Worm (Caenorhabditis elegans) whole organism, L3 larva: ENCODE measurements around the gene F25E5.5.
"Not testable (repeated sequence)": the region's sequence is repeated elsewhere in the genome, so short reads cannot be mapped to it uniquely, and the experiment has no call there.

Experiments used
- R02D3.7 ChIP-seq: fragments of 150-350 bp; optimal IDR thresholded peaks from 2 replicates; lab custom pipeline; 2014; ENCODE audit warnings: missing biosample characterization, missing genetic modification characterization
- ZK546.5 ChIP-seq: sonication (generic microtip); optimal IDR thresholded peaks from 2 replicates; lab custom pipeline; 2017; ENCODE audit warnings: missing biosample characterization, missing genetic modification characterization
- aly-2 ChIP-seq: fragments of 150-350 bp; optimal IDR thresholded peaks from 2 replicates; lab custom pipeline; 2014; ENCODE audit warnings: missing biosample characterization, missing genetic modification characterization
- ama-1 ChIP-seq: fragments of 150-350 bp; optimal IDR thresholded peaks from 2 replicates; lab custom pipeline; 2018
- ceh-16 ChIP-seq: sonication (generic microtip); optimal IDR thresholded peaks from 2 replicates; lab custom pipeline; 2017; ENCODE audit warnings: missing biosample characterization, missing genetic modification characterization
- ceh-28 ChIP-seq: fragments of 150-350 bp; optimal IDR thresholded peaks from 2 replicates; lab custom pipeline; 2014; ENCODE audit warnings: missing biosample characterization, missing genetic modification reagents, missing genetic modification characterization
- ceh-82 ChIP-seq: fragments of 150-350 bp; optimal IDR thresholded peaks from 2 replicates; lab custom pipeline; 2014; ENCODE audit warnings: missing biosample characterization, missing genetic modification characterization
- ceh-9 ChIP-seq: sonication (generic microtip); optimal IDR thresholded peaks from 2 replicates; lab custom pipeline; 2018; ENCODE audit warnings: missing biosample characterization, missing genetic modification characterization
- daf-12 ChIP-seq: fragments of 150-350 bp; optimal IDR thresholded peaks from 2 replicates; lab custom pipeline; 2014; ENCODE audit warnings: missing biosample characterization, missing genetic modification reagents, missing genetic modification characterization
- egl-27 ChIP-seq: sonication (generic microtip); optimal IDR thresholded peaks from 4 replicates; lab custom pipeline; 2017; ENCODE audit warnings: missing biosample characterization, missing genetic modification reagents, missing genetic modification characterization
- elt-1 ChIP-seq: fragments of 150-350 bp; optimal IDR thresholded peaks from 2 replicates; lab custom pipeline; 2014; ENCODE audit warnings: missing biosample characterization, missing genetic modification characterization
- elt-2 ChIP-seq: sonication (generic microtip); optimal IDR thresholded peaks from 2 replicates; lab custom pipeline; 2016; ENCODE audit warnings: missing genetic modification reagents, mild to moderate bottlenecking, missing genetic modification characterization, missing compliant biosample characterization
- elt-3 ChIP-seq, 3 experiments: fragments of 150-350 bp in 1 of 3; sonication (generic microtip) in 2 of 3; optimal IDR thresholded peaks; 2 replicates in 2 of 3; 4 replicates in 1 of 3; lab custom pipeline; 2014 to 2017; ENCODE audit warnings: missing biosample characterization in 3 of 3, missing genetic modification characterization in 3 of 3
- eor-1 ChIP-seq, 2 experiments: fragments of 150-350 bp; optimal IDR thresholded peaks; 2 replicates each; lab custom pipeline; 2014 to 2018; ENCODE audit warnings: missing biosample characterization in 2 of 2, missing genetic modification characterization in 2 of 2
- fos-1 ChIP-seq: fragments of 150-350 bp; optimal IDR thresholded peaks from 2 replicates; lab custom pipeline; 2014; ENCODE audit warnings: missing biosample characterization, missing genetic modification characterization
- jun-1 ChIP-seq: fragments of 150-350 bp; optimal IDR thresholded peaks from 2 replicates; lab custom pipeline; 2014; ENCODE audit warnings: missing biosample characterization, missing genetic modification reagents, missing genetic modification characterization
- lin-15B ChIP-seq: fragments of 150-350 bp; optimal IDR thresholded peaks from 2 replicates; lab custom pipeline; 2014; ENCODE audit warnings: missing biosample characterization, missing genetic modification characterization
- lin-39 ChIP-seq: fragments of 150-350 bp; optimal IDR thresholded peaks from 2 replicates; lab custom pipeline; 2018; ENCODE audit warnings: missing biosample characterization, missing genetic modification reagents, missing genetic modification characterization
- lsy-12 ChIP-seq: sonication (generic microtip); optimal IDR thresholded peaks from 2 replicates; lab custom pipeline; 2016; ENCODE audit warnings: mild to moderate bottlenecking, missing genetic modification characterization, missing compliant biosample characterization
- mdl-1 ChIP-seq: fragments of 150-350 bp; optimal IDR thresholded peaks from 2 replicates; lab custom pipeline; 2014; ENCODE audit warnings: missing biosample characterization, missing genetic modification characterization
- nfya-1 ChIP-seq: sonication (generic microtip); optimal IDR thresholded peaks from 2 replicates; lab custom pipeline; 2017; ENCODE audit warnings: missing genetic modification characterization, mild to moderate bottlenecking, missing compliant biosample characterization, antibody characterized with exemption, moderate library complexity; ENCODE audit not compliant: insufficient read depth
- nhr-11 ChIP-seq: fragments of 150-350 bp; optimal IDR thresholded peaks from 2 replicates; lab custom pipeline; 2014; ENCODE audit warnings: missing biosample characterization, missing genetic modification characterization
- nhr-12 ChIP-seq: fragments of 150-350 bp; optimal IDR thresholded peaks from 2 replicates; lab custom pipeline; 2014; ENCODE audit warnings: missing biosample characterization, missing genetic modification characterization
- nhr-23 ChIP-seq: fragments of 150-350 bp; optimal IDR thresholded peaks from 2 replicates; lab custom pipeline; 2014; ENCODE audit warnings: missing biosample characterization, missing genetic modification reagents, missing genetic modification characterization
- nhr-237 ChIP-seq: fragments of 150-350 bp; optimal IDR thresholded peaks from 2 replicates; lab custom pipeline; 2014; ENCODE audit warnings: missing biosample characterization, missing genetic modification characterization
- nhr-25 ChIP-seq: sonication (generic microtip); optimal IDR thresholded peaks from 2 replicates; lab custom pipeline; 2017; ENCODE audit warnings: missing biosample characterization, missing genetic modification characterization
- nhr-43 ChIP-seq: sonication (generic microtip); optimal IDR thresholded peaks from 2 replicates; lab custom pipeline; 2016; ENCODE audit warnings: mild to moderate bottlenecking, missing genetic modification characterization, missing compliant biosample characterization; ENCODE audit not compliant: poor library complexity, severe bottlenecking
- nhr-76 ChIP-seq: fragments of 150-350 bp; sonication (generic microtip); optimal IDR thresholded peaks from 5 replicates; lab custom pipeline; 2014; ENCODE audit warnings: missing biosample characterization, missing genetic modification characterization
- nhr-77 ChIP-seq: fragments of 150-350 bp; optimal IDR thresholded peaks from 2 replicates; lab custom pipeline; 2014; ENCODE audit warnings: missing biosample characterization, missing genetic modification characterization
- pha-4 ChIP-seq: fragments of 150-350 bp; optimal IDR thresholded peaks from 2 replicates; lab custom pipeline; 2014; ENCODE audit warnings: missing biosample characterization, missing genetic modification reagents, missing genetic modification characterization
- pqm-1 ChIP-seq: fragments of 150-350 bp; optimal IDR thresholded peaks from 2 replicates; lab custom pipeline; 2017; ENCODE audit warnings: missing biosample characterization, missing genetic modification characterization, inconsistent platforms
- skn-1 ChIP-seq: fragments of 150-350 bp; optimal IDR thresholded peaks from 2 replicates; lab custom pipeline; 2014; ENCODE audit warnings: missing biosample characterization, missing genetic modification characterization
- snpc-4 ChIP-seq: fragments of 150-350 bp; optimal IDR thresholded peaks from 2 replicates; lab custom pipeline; 2014; ENCODE audit warnings: missing biosample characterization, missing genetic modification characterization
- tbx-2 ChIP-seq: sonication (generic microtip); optimal IDR thresholded peaks from 2 replicates; lab custom pipeline; 2016; ENCODE audit warnings: mild to moderate bottlenecking, missing genetic modification characterization, missing compliant biosample characterization
- unc-39 ChIP-seq: sonication (generic microtip); optimal IDR thresholded peaks from 4 replicates; lab custom pipeline; 2017; ENCODE audit warnings: missing biosample characterization, missing genetic modification characterization
- unc-62 ChIP-seq: fragments of 150-350 bp; sonication (generic microtip); optimal IDR thresholded peaks from 4 replicates; lab custom pipeline; 2014; ENCODE audit warnings: missing biosample characterization, missing genetic modification reagents, missing genetic modification characterization
- zag-1 ChIP-seq: fragments of 150-350 bp; optimal IDR thresholded peaks from 2 replicates; lab custom pipeline; 2014; ENCODE audit warnings: missing biosample characterization, missing genetic modification characterization
- ztf-11 ChIP-seq: fragments of 150-350 bp; optimal IDR thresholded peaks from 2 replicates; lab custom pipeline; 2014; ENCODE audit warnings: missing biosample characterization, missing genetic modification characterization
- ztf-4 ChIP-seq: fragments of 150-350 bp; optimal IDR thresholded peaks from 2 replicates; lab custom pipeline; 2014; ENCODE audit warnings: missing biosample characterization, missing genetic modification characterization

F25E5.5 gene

DNA sequence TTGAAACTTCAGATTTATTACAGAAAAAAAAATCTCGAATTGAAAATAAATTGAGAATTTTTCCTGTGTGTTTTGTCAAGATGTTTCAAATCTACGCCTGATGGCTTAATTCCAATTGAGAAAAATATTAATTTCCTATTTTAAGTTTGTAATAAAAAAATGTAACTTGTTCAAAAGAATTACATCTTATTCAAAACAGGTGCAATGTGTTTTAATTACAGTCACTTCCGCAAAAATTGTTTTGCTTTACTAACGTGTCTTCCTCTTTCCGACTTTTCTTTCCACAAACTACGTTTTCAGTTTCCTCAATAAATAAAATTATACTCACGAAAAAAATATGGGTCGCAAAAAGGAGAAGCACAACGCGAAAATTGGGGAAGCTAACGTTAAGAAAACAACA, 9.1 kb upstream of the F25E5.5 start, which contains the start of gene F25E5.16:
Gene F25E5.16, plus strand, starts transcription at position 301 of the 400 bp plus-strand sequence.
- TF ChIP-seq ceh-16, result no peak
- no peak for TF ChIP-seq ceh-9 (tag; lab: Kevin White, UChicago)
- no peak for TF ChIP-seq tbx-2 (tag; lab: Kevin White, UChicago)
- no peak for TF ChIP-seq mdl-1
- no peak for TF ChIP-seq nhr-11 (tag; lab: Kevin White, UChicago)
- TF ChIP-seq egl-27 (tag; lab: Kevin White, UChicago), result no peak
- TF ChIP-seq nfya-1 (tag; lab: Kevin White, UChicago), result no peak
- no peak for TF ChIP-seq ztf-11 (tag; lab: Kevin White, UChicago)
- no peak for TF ChIP-seq nhr-76
- TF ChIP-seq elt-1 (tag; lab: Kevin White, UChicago), result no peak
- no peak for TF ChIP-seq nhr-25 (tag; lab: Kevin White, UChicago)
- no peak for TF ChIP-seq elt-2 (tag; lab: Kevin White, UChicago)
- TF ChIP-seq lin-39 (tag; lab: Kevin White, UChicago), result no peak
- TF ChIP-seq ceh-28, result no peak
- no peak for TF ChIP-seq ZK546.5 (tag; lab: Kevin White, UChicago)

DNA sequence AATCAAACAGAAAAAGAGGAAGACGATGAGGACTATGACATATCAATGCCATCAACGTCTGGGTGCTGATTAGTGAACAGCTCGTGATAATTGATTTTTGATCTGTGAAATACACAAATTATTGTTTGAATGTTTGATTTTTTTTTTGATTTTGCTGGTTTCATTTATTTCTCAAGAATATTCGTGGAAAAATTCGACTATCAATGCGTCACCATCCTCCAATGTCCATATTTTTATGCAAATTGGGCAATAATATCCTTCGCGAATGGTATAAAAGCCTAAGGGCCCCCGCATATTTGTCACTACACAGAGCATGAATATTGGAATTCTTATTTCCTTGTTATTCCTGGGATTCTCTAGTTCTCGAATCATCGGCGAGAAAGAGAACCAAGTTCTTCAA, 7.3 kb upstream of the F25E5.5 start, which contains the start of gene try-13:
Gene try-13, plus strand, starts transcription at position 301 of the 400 bp plus-strand sequence.
- TF ChIP-seq R02D3.7, result no peak
- no peak for TF ChIP-seq jun-1 (tag; lab: Kevin White, UChicago)
- TF ChIP-seq fos-1 (tag; lab: Kevin White, UChicago), result no peak

DNA sequence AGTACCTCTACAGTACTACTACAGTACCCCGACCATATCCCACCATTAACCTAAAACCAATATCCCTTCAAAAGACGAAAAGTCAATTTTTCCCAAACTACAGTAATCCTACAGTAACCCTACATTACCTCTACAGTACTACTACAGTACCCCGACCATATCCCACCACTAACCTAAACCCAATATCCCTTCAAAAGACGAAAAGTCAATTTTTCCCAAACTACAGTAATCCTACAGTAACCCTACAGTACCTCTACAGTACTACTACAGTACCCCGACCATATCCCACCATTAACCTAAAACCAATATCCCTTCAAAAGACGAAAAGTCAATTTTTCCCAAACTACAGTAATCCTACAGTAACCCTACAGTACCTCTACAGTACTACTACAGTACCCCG, 2.7 kb upstream of the F25E5.5 start, which contains the start of gene nhr-141:
Gene nhr-141, plus strand, starts transcription at position 331 of the 400 bp plus-strand sequence.
- not testable (repeated sequence) for TF ChIP-seq jun-1 (tag; lab: Kevin White, UChicago); ceh-16; unc-62 (GFP tag; lab: Kevin White, UChicago)

DNA sequence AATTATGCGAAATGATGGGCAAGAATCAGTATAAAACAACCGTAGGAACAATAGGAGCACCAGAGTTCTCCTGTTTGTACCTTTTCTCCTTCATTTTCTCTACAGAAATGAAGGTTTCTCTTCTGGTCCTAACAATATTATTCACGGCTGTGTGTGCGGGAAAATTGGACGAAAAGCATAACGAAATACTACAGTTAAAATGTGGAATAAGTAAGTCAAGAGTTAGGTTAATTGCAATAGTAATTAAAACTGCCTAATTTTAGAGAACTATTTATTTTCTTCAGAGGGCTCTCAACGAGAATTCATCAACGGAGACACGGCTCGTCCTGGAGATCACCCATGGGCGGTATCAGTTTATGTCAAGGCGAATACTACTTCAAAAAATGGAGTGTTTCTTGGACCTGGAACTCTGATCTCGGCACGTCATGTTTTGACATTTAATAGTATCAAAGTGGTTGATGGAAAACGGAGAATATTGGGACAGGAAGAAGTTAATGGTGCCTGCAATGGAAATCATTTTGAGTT, 2.3 kb downstream of the F25E5.5 start, which contains the start of gene try-12:
Gene try-12, plus strand, starts transcription at position 51 of the 525 bp plus-strand sequence.
- no peak for TF ChIP-seq nhr-11 (tag; lab: Kevin White, UChicago)
- no peak for TF ChIP-seq unc-39 (tag; lab: Kevin White, UChicago)
- no peak for TF ChIP-seq tbx-2 (tag; lab: Kevin White, UChicago)
- TF ChIP-seq nhr-43 (tag; lab: Kevin White, UChicago), result no peak
- no peak for TF ChIP-seq ceh-9 (tag; lab: Kevin White, UChicago)
- no peak for TF ChIP-seq mdl-1
- TF ChIP-seq elt-2 (tag; lab: Kevin White, UChicago), result no peak
- TF ChIP-seq lin-15B (tag; lab: Kevin White, UChicago), result no peak
- no peak for TF ChIP-seq nhr-23 (tag; lab: Kevin White, UChicago)
- no peak for TF ChIP-seq ceh-16
- TF ChIP-seq nhr-77 (tag; lab: Kevin White, UChicago), result no peak
- TF ChIP-seq ceh-82 (tag; lab: Kevin White, UChicago), result no peak
- TF ChIP-seq ztf-4 (tag; lab: Kevin White, UChicago), result no peak
- TF ChIP-seq pha-4 (tag; lab: Kevin White, UChicago), result no peak
- no peak for TF ChIP-seq daf-12
- TF ChIP-seq ama-1, result no peak
- TF ChIP-seq nhr-12 (tag; lab: Kevin White, UChicago), result no peak
- no peak for TF ChIP-seq jun-1 (tag; lab: Kevin White, UChicago)
- no peak for TF ChIP-seq nhr-237 (tag; lab: Kevin White, UChicago)

DNA sequence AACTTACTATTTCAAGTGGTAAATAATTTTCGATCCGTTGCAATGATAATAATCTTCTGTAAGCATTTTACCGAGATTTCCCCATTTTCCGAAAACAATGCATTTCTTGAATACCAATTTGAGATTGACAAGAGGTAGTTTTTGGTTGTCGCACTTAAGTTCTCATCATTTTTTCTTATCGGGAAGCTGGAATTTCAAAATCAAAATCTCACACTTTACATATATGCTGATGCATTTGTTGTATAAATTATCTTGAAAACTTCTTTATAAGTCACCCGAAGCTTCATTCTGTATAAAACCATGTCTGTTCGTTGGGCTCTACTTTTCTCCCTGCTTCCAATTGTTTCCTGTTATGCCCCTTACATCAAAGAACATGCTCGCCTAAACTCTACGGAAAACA, 4.4 kb downstream of the F25E5.5 start, which contains the start of gene try-11:
Gene try-11, plus strand, starts transcription at position 301 of the 400 bp plus-strand sequence.
- TF ChIP-seq ztf-11 (tag; lab: Kevin White, UChicago), result no peak
- TF ChIP-seq ceh-9 (tag; lab: Kevin White, UChicago), result no peak
- no peak for TF ChIP-seq fos-1 (tag; lab: Kevin White, UChicago)
- TF ChIP-seq zag-1, result no peak
- TF ChIP-seq ama-1, result no peak
- TF ChIP-seq elt-1 (tag; lab: Kevin White, UChicago), result no peak
- no peak for TF ChIP-seq aly-2 (tag; lab: Kevin White, UChicago)
- TF ChIP-seq eor-1 (tag; optimal IDR thresholded peaks at IDR 0.05; lab: Kevin White, UChicago), result no peak
- no peak for TF ChIP-seq snpc-4 (tag; lab: Kevin White, UChicago)
- no peak for TF ChIP-seq nhr-23 (tag; lab: Kevin White, UChicago)
- TF ChIP-seq elt-3 (tag; optimal IDR thresholded peaks at IDR 0.05; lab: Kevin White, UChicago), result no peak
- TF ChIP-seq ztf-4 (tag; lab: Kevin White, UChicago), result no peak
- TF ChIP-seq skn-1 (tag; lab: Kevin White, UChicago), result no peak
- TF ChIP-seq egl-27 (tag; lab: Kevin White, UChicago), result no peak
- no peak for TF ChIP-seq elt-2 (tag; lab: Kevin White, UChicago)
- TF ChIP-seq pqm-1 (tag; lab: Kevin White, UChicago), result no peak
- no peak for TF ChIP-seq nhr-237 (tag; lab: Kevin White, UChicago)
- TF ChIP-seq lsy-12 (tag; lab: Kevin White, UChicago), result no peak
- no peak for TF ChIP-seq nhr-12 (tag; lab: Kevin White, UChicago)
